Worm (Caenorhabditis elegans) whole organism, mixed stage, embryonic: ENCODE measurements around the gene B0001.7.

Experiments used
- M03D4.4 ChIP-seq: sonication (generic microtip); optimal IDR thresholded peaks from 2 replicates; lab custom pipeline; 2017; ENCODE audit warnings: mild to moderate bottlenecking, missing genetic modification characterization, missing compliant biosample characterization
- bed-3 ChIP-seq: fragments of 200-800 bp; sonication (Bioruptor generic); optimal IDR thresholded peaks from 3 replicates; lab custom pipeline; 2018; ENCODE audit warnings: mild to moderate bottlenecking, missing genetic modification characterization, moderate library complexity, missing compliant biosample characterization
- blmp-1 ChIP-seq: fragments of 150-350 bp; optimal IDR thresholded peaks from 2 replicates; lab custom pipeline; 2014; ENCODE audit warnings: missing biosample characterization, missing genetic modification characterization
- ceh-39 ChIP-seq: fragments of 150-350 bp; optimal IDR thresholded peaks from 2 replicates; lab custom pipeline; 2014; ENCODE audit warnings: missing biosample characterization, missing genetic modification characterization
- ceh-43 ChIP-seq: fragments of 200-800 bp; sonication (Bioruptor generic); optimal IDR thresholded peaks from 2 replicates; lab custom pipeline; 2018; ENCODE audit warnings: mild to moderate bottlenecking, missing genetic modification characterization, moderate library complexity, missing compliant biosample characterization
- ceh-83 ChIP-seq: fragments of 200-800 bp; sonication (Bioruptor generic); optimal IDR thresholded peaks from 2 replicates; lab custom pipeline; 2018; ENCODE audit warnings: mild to moderate bottlenecking, missing genetic modification characterization, missing compliant biosample characterization
- ces-1 ChIP-seq: fragments of 150-350 bp; optimal IDR thresholded peaks from 2 replicates; lab custom pipeline; 2014; ENCODE audit warnings: missing biosample characterization, missing genetic modification reagents, missing genetic modification characterization
- cnd-1 ChIP-seq: fragments of 200-800 bp; sonication (Bioruptor generic); optimal IDR thresholded peaks from 2 replicates; lab custom pipeline; 2018; ENCODE audit warnings: mild to moderate bottlenecking, missing genetic modification characterization, missing compliant biosample characterization
- drap-1 ChIP-seq: fragments of 200-800 bp; sonication (Bioruptor generic); optimal IDR thresholded peaks from 3 replicates; lab custom pipeline; 2018; ENCODE audit warnings: mild to moderate bottlenecking, missing genetic modification characterization, missing compliant biosample characterization
- elt-1 ChIP-seq: sonication (generic microtip); optimal IDR thresholded peaks from 2 replicates; lab custom pipeline; 2017; ENCODE audit warnings: missing genetic modification characterization, mild to moderate bottlenecking, missing compliant biosample characterization, antibody characterized with exemption, moderate library complexity, borderline replicate concordance; ENCODE audit not compliant: insufficient read depth
- elt-3 ChIP-seq: fragments of 150-350 bp; optimal IDR thresholded peaks from 2 replicates; lab custom pipeline; 2014; ENCODE audit warnings: missing biosample characterization, missing genetic modification characterization
- flh-1 ChIP-seq: fragments of 200-800 bp; sonication (Bioruptor generic); optimal IDR thresholded peaks from 2 replicates; lab custom pipeline; 2018; ENCODE audit warnings: mild to moderate bottlenecking, missing genetic modification characterization, moderate library complexity, missing compliant biosample characterization
- hlh-1 ChIP-seq: fragments of 150-350 bp; optimal IDR thresholded peaks from 2 replicates; lab custom pipeline; 2014; ENCODE audit warnings: missing biosample characterization, missing genetic modification reagents, missing genetic modification characterization
- lin-13 ChIP-seq: fragments of 150-350 bp; optimal IDR thresholded peaks from 2 replicates; lab custom pipeline; 2014; ENCODE audit warnings: missing biosample characterization, missing genetic modification characterization
- lin-32 ChIP-seq: fragments of 200-800 bp; sonication (Bioruptor generic); optimal IDR thresholded peaks from 2 replicates; lab custom pipeline; 2018; ENCODE audit warnings: mild to moderate bottlenecking, missing genetic modification characterization, missing compliant biosample characterization
- lsy-2 ChIP-seq: fragments of 150-350 bp; optimal IDR thresholded peaks from 2 replicates; lab custom pipeline; 2014; ENCODE audit warnings: missing biosample characterization, missing genetic modification characterization
- mab-5 ChIP-seq: fragments of 150-350 bp; optimal IDR thresholded peaks from 2 replicates; lab custom pipeline; 2014; ENCODE audit warnings: missing biosample characterization, missing genetic modification characterization
- mep-1 ChIP-seq: fragments of 150-350 bp; optimal IDR thresholded peaks from 2 replicates; lab custom pipeline; 2017; ENCODE audit warnings: missing biosample characterization, missing genetic modification reagents, missing genetic modification characterization, inconsistent platforms
- mls-2 ChIP-seq: sonication (generic microtip); optimal IDR thresholded peaks from 2 replicates; lab custom pipeline; 2016; ENCODE audit warnings: mild to moderate bottlenecking, missing genetic modification characterization, moderate library complexity, missing compliant biosample characterization
- nhr-12 ChIP-seq: fragments of 150-350 bp; optimal IDR thresholded peaks from 2 replicates; lab custom pipeline; 2014; ENCODE audit warnings: missing biosample characterization, missing genetic modification characterization
- nhr-2 ChIP-seq: fragments of 150-350 bp; optimal IDR thresholded peaks from 2 replicates; lab custom pipeline; 2014; ENCODE audit warnings: missing biosample characterization, missing genetic modification characterization
- nhr-237 ChIP-seq: fragments of 150-350 bp; optimal IDR thresholded peaks from 2 replicates; lab custom pipeline; 2014; ENCODE audit warnings: missing biosample characterization, missing genetic modification characterization
- nhr-28 ChIP-seq: fragments of 150-350 bp; optimal IDR thresholded peaks from 2 replicates; lab custom pipeline; 2014; ENCODE audit warnings: missing biosample characterization, missing genetic modification characterization
- nhr-76 ChIP-seq: sonication (generic microtip); optimal IDR thresholded peaks from 2 replicates; lab custom pipeline; 2017; ENCODE audit warnings: missing biosample characterization, missing genetic modification characterization
- pha-4 ChIP-seq: fragments of 150-350 bp; optimal IDR thresholded peaks from 2 replicates; lab custom pipeline; 2018; ENCODE audit warnings: missing biosample characterization, missing genetic modification reagents, missing genetic modification characterization
- sem-2 ChIP-seq: fragments of 200-800 bp; sonication (Bioruptor generic); optimal IDR thresholded peaks from 2 replicates; lab custom pipeline; 2018; ENCODE audit warnings: mild to moderate bottlenecking, missing genetic modification characterization, missing compliant biosample characterization
- snpc-4 ChIP-seq: fragments of 150-350 bp; optimal IDR thresholded peaks from 2 replicates; lab custom pipeline; 2014; ENCODE audit warnings: missing biosample characterization, missing genetic modification characterization
- tbx-8 ChIP-seq: fragments of 200-800 bp; sonication (Bioruptor generic); optimal IDR thresholded peaks from 2 replicates; lab custom pipeline; 2018; ENCODE audit warnings: mild to moderate bottlenecking, missing genetic modification characterization, moderate library complexity, missing compliant biosample characterization
- unc-120 ChIP-seq: sonication (generic microtip); optimal IDR thresholded peaks from 2 replicates; lab custom pipeline; 2017; ENCODE audit warnings: missing genetic modification characterization, missing compliant biosample characterization; ENCODE audit not compliant: poor library complexity, severe bottlenecking
- unc-39 ChIP-seq: fragments of 150-350 bp; optimal IDR thresholded peaks from 2 replicates; lab custom pipeline; 2014; ENCODE audit warnings: missing biosample characterization, missing genetic modification characterization
- unc-62 ChIP-seq: fragments of 150-350 bp; optimal IDR thresholded peaks from 2 replicates; lab custom pipeline; 2014; ENCODE audit warnings: missing biosample characterization, missing genetic modification reagents, missing genetic modification characterization
- zip-8 ChIP-seq: fragments of 150-350 bp; optimal IDR thresholded peaks from 2 replicates; lab custom pipeline; 2014; ENCODE audit warnings: missing biosample characterization, missing genetic modification characterization
- ztf-11 ChIP-seq: fragments of 150-350 bp; optimal IDR thresholded peaks from 2 replicates; lab custom pipeline; 2014; ENCODE audit warnings: missing biosample characterization, missing genetic modification characterization

B0001.7 gene

DNA sequence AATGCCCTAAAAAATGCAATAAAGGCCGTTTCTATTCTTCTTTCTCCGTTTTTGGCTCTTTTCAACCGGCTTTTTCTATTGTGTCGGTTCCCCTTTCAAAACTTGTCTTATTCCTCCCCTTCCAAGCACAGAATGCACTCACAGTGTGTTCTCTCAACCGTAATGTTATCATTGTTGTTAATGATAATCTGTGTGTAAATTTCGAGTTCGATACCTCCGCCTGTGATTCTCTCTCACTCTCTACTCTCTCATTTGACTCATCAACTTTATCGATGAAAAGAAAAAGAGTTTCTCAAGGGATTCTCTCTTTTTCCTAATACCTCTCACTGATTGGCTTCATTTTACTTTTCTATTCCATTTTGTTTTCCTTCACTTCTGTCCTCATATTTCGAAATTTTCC, 25.3 kb downstream of the B0001.7 start:
- TF ChIP-seq ceh-39 (tag; lab: Kevin White, UChicago) (no peak), M03D4.4 (no peak), zip-8 (tag; lab: Kevin White, UChicago) (no peak), snpc-4 (tag; lab: Kevin White, UChicago) (no peak), nhr-28 (no peak), unc-120 (tag; lab: Kevin White, UChicago) (no peak), nhr-237 (no peak)

DNA sequence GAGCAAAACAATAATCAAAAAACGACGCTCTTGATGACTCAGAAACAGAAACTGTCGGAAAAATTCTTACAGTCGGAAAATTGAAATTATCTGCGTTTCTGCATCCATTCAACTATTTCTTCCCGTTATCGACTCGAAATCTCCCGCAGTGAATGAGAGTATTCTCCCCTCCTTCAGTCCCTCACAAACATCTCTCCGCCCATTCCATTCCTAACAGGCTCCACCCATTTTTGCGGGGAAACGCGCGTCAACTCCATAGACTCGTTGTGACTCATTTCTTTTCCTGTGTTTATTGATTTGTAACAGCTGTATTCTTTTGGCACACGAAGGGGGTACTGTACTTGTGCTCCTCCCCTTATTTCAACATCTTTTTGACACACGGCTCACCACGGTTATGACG, 26.2 kb downstream of the B0001.7 start:
- TF ChIP-seq lin-32: no peak
- TF ChIP-seq mls-2 (tag; lab: Kevin White, UChicago): no peak
- TF ChIP-seq zip-8 (tag; lab: Kevin White, UChicago): no peak
- no peak for TF ChIP-seq ztf-11
- no peak for TF ChIP-seq nhr-12 (tag; lab: Kevin White, UChicago)
- TF ChIP-seq ceh-83 (GFP tag; lab: Kevin White, UChicago): no peak
- TF ChIP-seq lsy-2 (tag; lab: Kevin White, UChicago): peak; percentile 6
- TF ChIP-seq nhr-76: no peak

DNA sequence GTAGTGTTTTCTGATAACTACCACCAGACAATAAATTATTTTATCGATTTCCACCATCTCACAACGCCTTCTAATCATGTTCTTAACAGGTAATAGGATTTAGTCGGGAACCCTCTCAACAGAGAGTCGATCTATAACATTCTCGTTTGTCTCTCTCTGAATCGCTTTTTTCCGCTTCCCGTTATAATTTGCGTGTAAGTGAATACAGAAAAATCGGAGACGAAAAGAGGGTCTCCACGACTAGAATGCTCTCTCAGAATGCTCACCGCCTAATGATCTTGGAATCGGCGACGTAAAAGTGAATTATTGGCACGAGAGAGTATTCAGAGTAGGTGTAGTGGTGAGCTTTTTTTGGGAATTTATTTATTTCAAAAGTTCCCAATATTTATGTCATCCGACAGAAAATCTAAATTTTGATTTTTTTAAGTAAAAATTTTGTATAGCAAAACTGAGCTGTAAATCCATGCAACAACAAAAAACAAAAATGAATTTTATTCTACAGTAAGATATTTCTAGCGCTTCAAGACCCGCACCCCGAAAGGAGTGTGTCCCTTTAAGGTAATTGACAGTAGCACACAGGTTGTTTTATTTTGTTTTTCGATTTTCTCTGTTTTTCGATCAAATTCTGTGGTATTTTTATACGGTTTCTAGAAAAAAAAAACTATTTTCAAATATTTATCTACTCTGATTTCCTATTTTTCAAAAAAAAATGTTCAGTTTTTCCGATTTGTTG, 27.1 kb downstream of the B0001.7 start:
- TF ChIP-seq nhr-28: no peak
- TF ChIP-seq ces-1 (GFP tag; lab: Kevin White, UChicago): peak; percentile 89
- TF ChIP-seq tbx-8 (GFP tag; lab: Kevin White, UChicago): no peak
- no peak for TF ChIP-seq mls-2 (tag; lab: Kevin White, UChicago)
- TF ChIP-seq, all 35 proteins: peak for 1

DNA sequence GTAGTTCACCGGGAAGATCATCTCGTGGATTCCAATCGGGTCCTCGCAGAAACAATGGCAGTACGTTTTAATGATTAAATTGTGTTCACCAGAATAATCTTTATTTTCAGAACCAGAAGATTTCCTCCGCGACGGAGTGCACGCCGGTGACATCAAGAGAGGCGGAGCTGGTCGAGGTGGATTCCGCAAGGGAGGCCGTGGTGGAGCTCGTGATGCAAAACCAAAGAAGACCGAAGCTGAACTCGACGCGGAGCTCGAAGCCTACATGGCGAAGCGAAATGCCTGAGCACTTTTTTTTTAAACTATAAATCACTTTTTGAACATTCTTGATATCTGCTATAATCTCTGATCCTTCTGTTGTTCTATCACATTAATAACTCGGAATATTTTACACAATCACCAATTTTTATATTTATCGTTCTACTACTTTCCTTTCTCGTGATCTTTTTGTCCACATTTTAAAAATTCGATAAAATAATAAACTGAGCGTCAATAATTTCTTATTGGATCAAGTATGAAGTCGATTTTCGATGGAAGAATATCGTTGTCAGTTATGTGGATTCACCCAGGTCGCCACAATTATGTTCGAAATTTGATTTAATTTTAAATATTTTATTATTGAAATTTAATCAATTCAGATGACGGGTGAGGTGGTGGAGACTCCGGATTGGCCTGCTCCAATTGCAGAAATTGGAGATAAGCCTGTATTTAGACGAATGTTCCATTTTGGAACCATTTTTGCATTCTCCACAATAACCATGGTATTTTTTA, 29.5 kb downstream of the B0001.7 start, which contains the start of gene dhhc-6:
Gene dhhc-6 (plus strand): TSS at position 639 of the 771 bp plus-strand sequence.
- no peak for TF ChIP-seq pha-4
- TF ChIP-seq nhr-237: no peak

DNA sequence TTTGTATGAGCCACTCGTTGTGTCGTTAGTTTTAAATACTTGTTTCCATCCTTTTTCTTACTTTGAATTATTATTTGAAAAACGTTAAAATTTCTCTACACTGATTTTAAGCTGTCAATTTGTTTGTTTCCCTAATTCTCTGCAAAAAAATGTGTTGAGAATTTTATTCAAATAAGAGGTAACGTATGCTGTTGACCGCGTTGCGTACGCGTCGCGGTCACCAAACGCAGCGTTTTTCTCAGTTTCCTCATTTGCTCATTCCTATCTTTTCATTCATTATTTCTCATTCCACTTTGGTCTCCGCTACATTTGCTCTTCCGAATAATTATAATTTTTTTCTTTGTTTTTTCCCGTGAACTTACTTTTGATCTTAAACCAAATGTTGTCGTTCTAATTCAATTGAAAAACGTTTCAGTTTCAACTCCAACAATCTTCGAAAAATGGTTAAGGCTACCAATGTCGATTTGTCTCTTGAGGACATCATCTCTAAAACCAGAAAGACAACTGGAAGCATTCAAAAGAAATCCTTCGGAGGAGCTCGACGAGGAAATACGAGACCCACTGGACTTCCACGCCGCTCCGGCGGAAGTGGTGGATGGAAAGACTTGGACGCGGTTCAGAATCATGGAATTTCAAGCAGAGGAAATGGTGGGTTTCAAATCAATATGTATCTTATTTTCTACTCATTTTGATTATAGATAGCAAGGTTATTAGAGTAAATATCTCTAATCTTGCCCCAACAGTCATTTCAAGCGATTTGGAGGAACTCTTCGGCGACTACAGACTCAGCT, 31.0 kb downstream of the B0001.7 start, which contains the start of gene aly-3:
Gene aly-3 (plus strand): TSS at position 409 of the 791 bp plus-strand sequence.
- TF ChIP-seq hlh-1 (no peak), elt-1 (tag; lab: Kevin White, UChicago) (no peak), blmp-1 (tag; lab: Kevin White, UChicago) (no peak), snpc-4 (tag; lab: Kevin White, UChicago) (no peak), ceh-39 (tag; lab: Kevin White, UChicago) (peak; percentile 49), cnd-1 (tag; lab: Kevin White, UChicago) (no peak), pha-4 (no peak), nhr-76 (no peak), unc-62 (GFP tag; lab: Kevin White, UChicago) (no peak), M03D4.4 (no peak), lin-13 (tag; lab: Kevin White, UChicago) (no peak), nhr-237 (no peak), mab-5 (tag; lab: Kevin White, UChicago) (no peak), sem-2 (GFP tag; lab: Kevin White, UChicago) (no peak), ztf-11 (no peak), ces-1 (GFP tag; lab: Kevin White, UChicago) (peak; percentile 53), nhr-28 (no peak), nhr-2 (tag; lab: Kevin White, UChicago) (no peak), nhr-12 (tag; lab: Kevin White, UChicago) (no peak), unc-39 (no peak), tbx-8 (GFP tag; lab: Kevin White, UChicago) (no peak), ceh-43 (no peak), bed-3 (GFP tag; lab: Kevin White, UChicago) (no peak), zip-8 (tag; lab: Kevin White, UChicago) (no peak), mls-2 (tag; lab: Kevin White, UChicago) (no peak), elt-3 (tag; lab: Kevin White, UChicago) (no peak), lsy-2 (tag; lab: Kevin White, UChicago) (no peak), drap-1 (no peak), mep-1 (tag; lab: Kevin White, UChicago) (peak; percentile 43), flh-1 (GFP tag; lab: Kevin White, UChicago) (no peak), unc-120 (tag; lab: Kevin White, UChicago) (peak; percentile 57)
